Fruit fly (Drosophila melanogaster) whole organism, wandering third instar larva: ENCODE data around the gene CG9992.

ENCODE experiments used
- CG32264 ChIP-seq: fragments of 200-800 bp; sonication (Bioruptor generic); optimal IDR thresholded peaks from 2 replicates; lab custom pipeline; 2016; ENCODE audit warnings: missing biosample characterization, missing genetic modification characterization
- Dfd ChIP-seq: fragments of >200 bp; optimal IDR thresholded peaks from 2 replicates; lab custom pipeline; 2017; ENCODE audit warnings: missing biosample characterization, missing genetic modification characterization
- Mio ChIP-seq: sonication (Bioruptor generic); optimal IDR thresholded peaks from 2 replicates; lab custom pipeline; 2016; ENCODE audit warnings: missing biosample characterization, missing genetic modification characterization
- Myc ChIP-seq: fragments of >200 bp; optimal IDR thresholded peaks from 2 replicates; lab custom pipeline; 2017
- OdsH ChIP-seq: fragments of 200-800 bp; sonication (Bioruptor generic); optimal IDR thresholded peaks from 2 replicates; lab custom pipeline; 2016; ENCODE audit warnings: missing biosample characterization, mild to moderate bottlenecking, missing genetic modification characterization
- Sp1 ChIP-seq: fragments of 200-800 bp; sonication (Bioruptor generic); optimal IDR thresholded peaks from 3 replicates; lab custom pipeline; 2019; ENCODE audit warnings: missing biosample characterization, mild to moderate bottlenecking, missing genetic modification characterization, moderate library complexity
- br ChIP-seq: fragments of 200-800 bp; sonication (Bioruptor generic); optimal IDR thresholded peaks from 2 replicates; lab custom pipeline; 2016; ENCODE audit warnings: missing biosample characterization, missing genetic modification characterization
- brk ChIP-seq: fragments of 200-800 bp; sonication (Bioruptor generic); optimal IDR thresholded peaks from 2 replicates; lab custom pipeline; 2016; ENCODE audit warnings: missing biosample characterization, mild to moderate bottlenecking, missing genetic modification characterization
- dmrt93B ChIP-seq: fragments of 200-800 bp; sonication (Bioruptor generic); optimal IDR thresholded peaks from 2 replicates; lab custom pipeline; 2018; ENCODE audit warnings: missing biosample characterization, mild to moderate bottlenecking, missing genetic modification characterization
- dsf ChIP-seq: sonication (Bioruptor generic); optimal IDR thresholded peaks from 2 replicates; lab custom pipeline; 2016; ENCODE audit warnings: missing biosample characterization, missing genetic modification characterization, borderline replicate concordance
- h ChIP-seq: fragments of 200-800 bp; sonication (Bioruptor generic); optimal IDR thresholded peaks from 3 replicates; lab custom pipeline; 2016; ENCODE audit warnings: missing biosample characterization, mild to moderate bottlenecking, missing genetic modification characterization
- pan ChIP-seq: fragments of >200 bp; optimal IDR thresholded peaks from 2 replicates; lab custom pipeline; 2017
- psq ChIP-seq: fragments of 200-800 bp; sonication (Bioruptor generic); optimal IDR thresholded peaks from 3 replicates; lab custom pipeline; 2017; ENCODE audit warnings: missing biosample characterization, mild to moderate bottlenecking, missing genetic modification characterization, moderate library complexity

DNA sequence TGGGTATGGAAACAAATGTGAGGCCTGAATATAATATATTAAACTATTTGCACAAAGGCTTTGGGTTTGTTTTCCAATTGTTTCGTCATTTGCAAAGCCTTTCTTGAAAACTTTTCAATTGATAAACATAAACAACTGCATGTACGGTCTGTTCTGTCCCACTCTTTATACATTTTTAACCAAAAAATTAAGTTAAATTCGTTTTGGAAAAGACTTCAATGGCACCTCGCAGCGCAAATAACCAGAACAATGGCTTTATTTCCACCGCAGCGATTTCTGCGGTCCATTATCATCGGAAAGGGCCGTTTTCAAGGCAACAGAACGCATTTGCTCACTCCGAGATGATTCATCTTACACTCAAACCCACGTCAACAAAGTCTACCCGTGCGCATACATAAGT, 36.2 kb upstream of the CG9992 start:
- TF ChIP-seq dmrt93B, result no peak
- no peak for TF ChIP-seq Sp1 (GFP tag; lab: Kevin White, UChicago)
- no peak for TF ChIP-seq psq
- TF ChIP-seq br (GFP tag; lab: Kevin White, UChicago), result no peak
- no peak for TF ChIP-seq CG32264 (GFP tag; lab: Kevin White, UChicago)
- no peak for TF ChIP-seq Mio (GFP tag; lab: Kevin White, UChicago)
- TF ChIP-seq h (GFP tag; lab: Kevin White, UChicago), result no peak
- TF ChIP-seq OdsH (GFP tag; lab: Kevin White, UChicago), result no peak
- no peak for TF ChIP-seq dsf (GFP tag; lab: Kevin White, UChicago)
- TF ChIP-seq brk (GFP tag; lab: Kevin White, UChicago), result no peak
- no peak for TF ChIP-seq Myc (lab: Kevin White, UChicago)
- TF ChIP-seq Dfd (GFP tag; lab: Kevin White, UChicago), result no peak
- no peak for TF ChIP-seq pan (lab: Kevin White, UChicago)
